Worm (Caenorhabditis elegans): Measurements from ENCODE around the gene H03G16.1.

DNA sequence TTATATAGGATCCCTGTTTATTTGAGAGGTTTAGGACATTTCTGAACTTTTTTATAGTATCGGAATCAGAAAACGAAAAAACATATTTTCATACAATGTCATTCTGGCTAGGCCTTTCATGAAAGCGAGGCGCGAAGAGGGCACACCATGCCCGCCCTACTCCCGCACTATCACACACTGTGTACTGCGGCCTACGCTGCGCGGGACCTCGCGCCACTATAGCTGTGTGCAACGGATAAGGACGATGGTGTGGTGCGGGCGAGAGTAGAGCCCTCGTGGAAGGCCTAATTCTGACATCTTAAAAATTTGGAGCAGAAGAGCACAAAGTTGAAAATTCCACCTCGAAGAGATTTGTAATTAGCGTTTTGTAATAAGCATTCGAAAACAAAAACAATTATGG is 42.7 kb upstream of the H03G16.1 start:
- TF ChIP-seq hlh-15 (tag; optimal IDR thresholded peaks at IDR 0.05) (no peak), pqm-1 (tag; optimal IDR thresholded peaks at IDR 0.05) (no peak), rnt-1 (tag; optimal IDR thresholded peaks at IDR 0.05) (no peak), pha-4 (tag; optimal IDR thresholded peaks at IDR 0.05) (no peak), gmeb-2 (tag; optimal IDR thresholded peaks at IDR 0.05) (no peak), lin-11 (tag; optimal IDR thresholded peaks at IDR 0.05) (no peak), sox-4 (tag; optimal IDR thresholded peaks at IDR 0.05) (no peak), ceh-22 (tag; optimal IDR thresholded peaks at IDR 0.05) (no peak), unc-55 (GFP tag; optimal IDR thresholded peaks at IDR 0.05) (no peak), C38D4.7 (GFP tag; optimal IDR thresholded peaks at IDR 0.05) (no peak), ceh-9 (tag; optimal IDR thresholded peaks at IDR 0.05) (no peak), pag-3 (tag; optimal IDR thresholded peaks at IDR 0.05; ENCODE audit: borderline replicate concordance) (no peak), eyg-1 (tag; optimal IDR thresholded peaks at IDR 0.05) (no peak)

All from whole organism, late embryonic.